Fruit fly (Drosophila melanogaster) whole organism, embryonic: ENCODE results near the gene ida.

Source experiments
- Abd-B ChIP-seq: fragments of 200-800 bp; sonication (Bioruptor generic); optimal IDR thresholded peaks from 2 replicates; lab custom pipeline; 2018; ENCODE audit warnings: missing biosample characterization, mild to moderate bottlenecking, missing genetic modification characterization, moderate library complexity
- Asciz ChIP-seq: fragments of 200-800 bp; sonication (Bioruptor generic); optimal IDR thresholded peaks from 2 replicates; lab custom pipeline; 2017; ENCODE audit warnings: missing biosample characterization, mild to moderate bottlenecking, missing genetic modification characterization, missing genetic modification reagents
- CG10979 ChIP-seq: fragments of 200-800 bp; sonication (Bioruptor generic); optimal IDR thresholded peaks from 2 replicates; lab custom pipeline; 2018; ENCODE audit warnings: missing biosample characterization, mild to moderate bottlenecking, missing genetic modification characterization, moderate library complexity
- CG13287 ChIP-seq: fragments of 200-800 bp; sonication (Bioruptor generic); IDR thresholded peaks from 2 replicates; pipeline ENCODE4 v1.3.6; 2022; ENCODE audit warnings: missing biosample characterization, missing genetic modification characterization; ENCODE audit not compliant: partially characterized antibody
- CG14965 ChIP-seq: fragments of 200-800 bp; sonication (Bioruptor generic); optimal IDR thresholded peaks from 2 replicates; lab custom pipeline; 2016; ENCODE audit warnings: missing biosample characterization, missing genetic modification characterization, borderline replicate concordance
- CG15269 ChIP-seq: fragments of 200-800 bp; sonication (Bioruptor generic); optimal IDR thresholded peaks from 2 replicates; lab custom pipeline; 2018; ENCODE audit warnings: missing biosample characterization, mild to moderate bottlenecking, missing genetic modification characterization, moderate library complexity
- CG1529 ChIP-seq: fragments of 200-800 bp; sonication (Bioruptor generic); optimal IDR thresholded peaks from 3 replicates; lab custom pipeline; 2018; ENCODE audit warnings: missing biosample characterization, missing genetic modification characterization
- CG16863 ChIP-seq: fragments of 200-800 bp; sonication (Bioruptor generic); optimal IDR thresholded peaks from 3 replicates; lab custom pipeline; 2016; ENCODE audit warnings: missing biosample characterization, missing genetic modification characterization
- CG1792 ChIP-seq: fragments of 200-800 bp; sonication (Bioruptor generic); optimal IDR thresholded peaks from 2 replicates; lab custom pipeline; 2016; ENCODE audit warnings: missing biosample characterization, missing genetic modification characterization
- CG18011 ChIP-seq: fragments of 200-800 bp; sonication (Bioruptor generic); optimal IDR thresholded peaks from 2 replicates; lab custom pipeline; 2017; ENCODE audit warnings: missing biosample characterization, missing genetic modification characterization, mild to moderate bottlenecking, moderate library complexity, missing genotype
- CG18599 ChIP-seq: fragments of 200-800 bp; sonication (Bioruptor generic); optimal IDR thresholded peaks from 3 replicates; lab custom pipeline; 2017; ENCODE audit warnings: missing biosample characterization, missing genetic modification characterization, mild to moderate bottlenecking, moderate library complexity, missing genetic modification reagents
- CG18764 ChIP-seq: fragments of 200-800 bp; sonication (Bioruptor generic); optimal IDR thresholded peaks from 3 replicates; lab custom pipeline; 2016; ENCODE audit warnings: missing biosample characterization, missing genetic modification characterization
- CG2875 ChIP-seq: fragments of 200-800 bp; sonication (Bioruptor generic); optimal IDR thresholded peaks from 2 replicates; lab custom pipeline; 2017; ENCODE audit warnings: missing biosample characterization, mild to moderate bottlenecking, missing genetic modification characterization, missing genetic modification reagents
- CG30020 ChIP-seq: fragments of 200-800 bp; optimal IDR thresholded peaks from 2 replicates; lab custom pipeline; 2019; ENCODE audit warnings: missing biosample characterization, mild to moderate bottlenecking, missing genetic modification characterization, moderate library complexity
- CG32532 ChIP-seq: fragments of 200-800 bp; sonication (Bioruptor generic); IDR thresholded peaks from 2 replicates; pipeline ENCODE4 v1.3.6; 2022; ENCODE audit warnings: missing biosample characterization, missing genetic modification characterization
- CG33557 ChIP-seq: fragments of 200-800 bp; sonication (Bioruptor generic); optimal IDR thresholded peaks from 2 replicates; lab custom pipeline; 2019; ENCODE audit warnings: missing biosample characterization, mild to moderate bottlenecking, missing genetic modification characterization, moderate library complexity
- CG4424 ChIP-seq: fragments of 200-800 bp; sonication (Bioruptor generic); optimal IDR thresholded peaks from 3 replicates; lab custom pipeline; 2016; ENCODE audit warnings: missing biosample characterization, missing genetic modification characterization
- CG7786 ChIP-seq: fragments of 200-800 bp; sonication (Bioruptor generic); optimal IDR thresholded peaks from 2 replicates; lab custom pipeline; 2016; ENCODE audit warnings: missing biosample characterization, missing genetic modification characterization
- CG9932 ChIP-seq: fragments of 200-800 bp; sonication (Bioruptor generic); IDR thresholded peaks from 2 replicates; pipeline ENCODE4 v1.3.6; 2022; ENCODE audit warnings: missing biosample characterization, missing genetic modification characterization
- CHES-1-like ChIP-seq: fragments of 200-800 bp; sonication (Bioruptor generic); optimal IDR thresholded peaks from 2 replicates; lab custom pipeline; 2016; ENCODE audit warnings: missing biosample characterization, missing genetic modification characterization
- CoRest ChIP-seq: fragments of 200-800 bp; sonication (Bioruptor generic); optimal IDR thresholded peaks from 3 replicates; lab custom pipeline; 2018; ENCODE audit warnings: missing biosample characterization, mild to moderate bottlenecking, missing genetic modification characterization, moderate library complexity
- Dip3 ChIP-seq: fragments of 200-800 bp; sonication (Bioruptor generic); optimal IDR thresholded peaks from 3 replicates; lab custom pipeline; 2016; ENCODE audit warnings: missing biosample characterization, missing genetic modification characterization
- E2f2 ChIP-seq: fragments of 200-800 bp; sonication (Bioruptor generic); IDR thresholded peaks from 2 replicates; pipeline ENCODE4 v1.3.6; 2022; ENCODE audit warnings: missing biosample characterization, missing genetic modification characterization
- HLH3B ChIP-seq: fragments of 200-800 bp; sonication (Bioruptor generic); IDR thresholded peaks from 2 replicates; pipeline ENCODE4 v1.3.6; 2022; ENCODE audit warnings: missing biosample characterization, missing genetic modification characterization
- HLH54F ChIP-seq: fragments of 200-800 bp; sonication (Bioruptor generic); optimal IDR thresholded peaks from 3 replicates; lab custom pipeline; 2016; ENCODE audit warnings: missing biosample characterization, missing genetic modification characterization
- Oli ChIP-seq: fragments of 200-800 bp; sonication (Bioruptor generic); optimal IDR thresholded peaks from 2 replicates; lab custom pipeline; 2018; ENCODE audit warnings: missing biosample characterization, mild to moderate bottlenecking, missing genetic modification characterization, moderate library complexity
- Rfx ChIP-seq: fragments of 200-800 bp; sonication (Bioruptor generic); IDR thresholded peaks from 2 replicates; pipeline ENCODE4 v1.3.6; 2022; ENCODE audit warnings: missing biosample characterization, missing genetic modification characterization
- Xrp1 ChIP-seq: fragments of 200-800 bp; sonication (Bioruptor generic); IDR thresholded peaks from 2 replicates; pipeline ENCODE4 v1.3.6; 2022; ENCODE audit warnings: missing biosample characterization, missing genetic modification characterization
- bab2 ChIP-seq: fragments of 200-800 bp; sonication (Bioruptor generic); optimal IDR thresholded peaks from 2 replicates; lab custom pipeline; 2016; ENCODE audit warnings: missing biosample characterization, missing genetic modification characterization
- chif ChIP-seq, 2 experiments: fragments of 200-800 bp; sonication (Bioruptor generic); optimal IDR thresholded peaks; 3 replicates each; lab custom pipeline; 2016; ENCODE audit warnings: missing biosample characterization in 2 of 2, missing genetic modification characterization in 2 of 2
- chn ChIP-seq: fragments of 200-800 bp; sonication (Bioruptor generic); optimal IDR thresholded peaks from 2 replicates; lab custom pipeline; 2016; ENCODE audit warnings: missing biosample characterization, missing genetic modification characterization
- crp ChIP-seq, 2 experiments: fragments of 200-800 bp; sonication (Bioruptor generic); optimal IDR thresholded peaks; 2 replicates in 1 of 2; 3 replicates in 1 of 2; lab custom pipeline; 2017; ENCODE audit warnings: missing biosample characterization in 2 of 2, missing genetic modification characterization in 2 of 2, mild to moderate bottlenecking in 1 of 2, moderate library complexity in 1 of 2
- gcm ChIP-seq: fragments of 200-800 bp; sonication (Bioruptor generic); optimal IDR thresholded peaks from 2 replicates; lab custom pipeline; 2019; ENCODE audit warnings: missing biosample characterization, mild to moderate bottlenecking, missing genetic modification characterization, moderate library complexity
- gem ChIP-seq: fragments of 200-800 bp; sonication (Bioruptor generic); optimal IDR thresholded peaks from 2 replicates; lab custom pipeline; 2019; ENCODE audit warnings: missing biosample characterization, mild to moderate bottlenecking, missing genetic modification characterization, moderate library complexity
- gfzf ChIP-seq: fragments of 200-800 bp; sonication (Bioruptor generic); optimal IDR thresholded peaks from 2 replicates; lab custom pipeline; 2016; ENCODE audit warnings: missing biosample characterization, mild to moderate bottlenecking, missing genetic modification characterization, moderate library complexity
- hth ChIP-seq: fragments of >200 bp; optimal IDR thresholded peaks from 2 replicates; lab custom pipeline; 2017; ENCODE audit warnings: inconsistent platforms
- inv ChIP-seq: fragments of 200-800 bp; sonication (Bioruptor generic); IDR thresholded peaks from 2 replicates; pipeline ENCODE4 v1.3.6; 2022; ENCODE audit warnings: missing biosample characterization, missing genetic modification characterization; ENCODE audit not compliant: partially characterized antibody
- kah ChIP-seq: fragments of 200-800 bp; sonication (Bioruptor generic); optimal IDR thresholded peaks from 2 replicates; lab custom pipeline; 2018; ENCODE audit warnings: missing biosample characterization, mild to moderate bottlenecking, missing genetic modification characterization
- lola ChIP-seq, 3 experiments: fragments of >200 bp in 2 of 3; fragments of 200-800 bp in 1 of 3; sonication (Bioruptor generic) in 1 of 3; optimal IDR thresholded peaks; 2 replicates each; lab custom pipeline; 2017 to 2019; ENCODE audit warnings: missing biosample characterization in 3 of 3, missing genetic modification characterization in 3 of 3, mild to moderate bottlenecking in 1 of 3, moderate library complexity in 1 of 3
- nerfin-1 ChIP-seq: fragments of 200-800 bp; sonication (Bioruptor generic); optimal IDR thresholded peaks from 3 replicates; lab custom pipeline; 2019; ENCODE audit warnings: missing biosample characterization, mild to moderate bottlenecking, missing genetic modification characterization, moderate library complexity
- pan ChIP-seq, 4 experiments: fragments of >200 bp in 3 of 4; fragments of 200-800 bp in 1 of 4; sonication (Bioruptor generic) in 1 of 4; optimal IDR thresholded peaks in 3 of 4; IDR thresholded peaks in 1 of 4; 2 replicates each; pipeline versions ENCODE4 v1.3.6 to Lab custom; 2017 to 2022; ENCODE audit warnings: missing biosample characterization in 2 of 4, missing genetic modification characterization in 2 of 4, mixed read lengths in 1 of 4
- seq ChIP-seq: fragments of 200-800 bp; sonication (Bioruptor generic); IDR thresholded peaks from 2 replicates; pipeline ENCODE4 v1.3.6; 2022; ENCODE audit warnings: missing biosample characterization, missing genetic modification characterization
- so ChIP-seq: fragments of 200-800 bp; sonication (Bioruptor generic); IDR thresholded peaks from 3 replicates; pipeline ENCODE4 v1.3.6; 2022; ENCODE audit warnings: missing biosample characterization, missing genetic modification characterization
- sob ChIP-seq: fragments of 200-800 bp; sonication (Bioruptor generic); IDR thresholded peaks from 2 replicates; pipeline ENCODE4 v1.3.6; 2022; ENCODE audit warnings: missing biosample characterization, missing genetic modification characterization
- ssp ChIP-seq: fragments of 200-800 bp; sonication (Bioruptor generic); IDR thresholded peaks from 2 replicates; pipeline ENCODE4 v1.3.6; 2022; ENCODE audit warnings: missing biosample characterization, missing genetic modification characterization
- toy ChIP-seq: fragments of 200-800 bp; sonication (Bioruptor generic); IDR thresholded peaks from 2 replicates; pipeline ENCODE4 v1.3.6; 2022; ENCODE audit warnings: missing biosample characterization, missing genetic modification characterization
- yki ChIP-seq: fragments of >200 bp; optimal IDR thresholded peaks from 3 replicates; lab custom pipeline; 2018

Gene ida

DNA sequence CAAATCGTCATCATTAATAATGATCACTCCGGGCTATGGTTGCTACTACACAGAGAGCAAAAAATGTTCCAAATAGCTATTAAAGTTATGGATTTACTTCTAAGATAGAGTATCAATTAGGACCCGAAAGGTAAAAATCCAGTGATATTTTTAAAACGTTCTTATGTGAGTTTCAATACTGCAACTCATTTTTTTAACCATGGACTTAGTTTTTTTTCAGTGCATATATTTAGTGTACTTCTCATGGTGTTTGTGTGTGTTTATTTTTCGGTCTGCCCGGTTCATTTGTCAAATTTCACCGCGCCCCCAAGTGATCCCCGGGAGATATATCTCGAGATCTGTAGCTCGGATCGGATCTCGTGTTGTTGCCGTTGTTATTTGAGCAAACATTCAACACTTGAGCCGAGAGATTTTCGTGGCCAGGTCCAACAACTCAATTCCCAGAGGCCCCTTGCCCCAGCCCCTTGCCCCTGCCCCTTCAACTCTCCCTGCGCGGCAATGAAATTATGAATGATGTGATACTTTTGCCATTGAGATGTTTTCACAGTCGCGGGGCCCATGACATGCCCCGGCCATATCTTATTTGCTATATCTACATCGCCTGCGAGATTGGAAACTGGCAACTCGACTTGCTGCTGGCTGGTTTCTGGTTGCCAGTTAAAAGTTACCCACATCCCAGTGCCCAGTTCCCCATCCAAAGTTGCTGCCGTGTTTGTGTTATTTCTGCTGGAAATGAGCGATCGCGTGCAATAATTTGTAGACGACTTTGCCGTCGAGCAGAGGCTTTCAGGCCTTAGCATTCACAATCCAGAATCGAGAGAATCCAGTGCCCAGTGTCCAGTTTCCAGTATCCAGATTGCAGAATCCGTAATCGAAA is 42.4 kb upstream of the ida start (continued):
- no peak for TF ChIP-seq gfzf (GFP tag; lab: Kevin White, UChicago)
- no peak for TF ChIP-seq pan (optimal IDR thresholded peaks at IDR 0.05; lab: Kevin White, UChicago)
- TF ChIP-seq pan (GFP tag; optimal IDR thresholded peaks at IDR 0.05 in 1 of 2, IDR thresholded peaks at IDR 0.05 in 1 of 2) = peak in 1 of 2 experiments; percentile 57
- TF ChIP-seq Asciz = peak; percentile 16
- TF ChIP-seq CG13287 (GFP tag; lab: Robert Waterston, UW) = no peak
- TF ChIP-seq CHES-1-like (GFP tag; lab: Kevin White, UChicago) = peak; percentile 48
- TF ChIP-seq CG16863 (GFP tag; lab: Kevin White, UChicago) = peak; percentile 77
- TF ChIP-seq yki (lab: Kevin White, UChicago) = no peak
- TF ChIP-seq chif (GFP tag; optimal IDR thresholded peaks at IDR 0.05; lab: Kevin White, UChicago) = peak; percentile 70 to 89
- TF ChIP-seq CG18011 = no peak
- TF ChIP-seq CG9932 (GFP tag; lab: Robert Waterston, UW) = no peak; the same call in 1 of the 2 replicates
- peak; percentile 58; the same call in 1 of the 2 replicates for TF ChIP-seq HLH3B (GFP tag; lab: Robert Waterston, UW)
- peak; percentile 74 for TF ChIP-seq bab2 (GFP tag; lab: Kevin White, UChicago)
- TF ChIP-seq ssp (GFP tag; lab: Robert Waterston, UW) = peak; percentile 38
- peak; percentile 47 for TF ChIP-seq CG4424 (GFP tag; lab: Kevin White, UChicago)
- TF ChIP-seq CoRest (tag; lab: Kevin White, UChicago) = peak; percentile 72
- TF ChIP-seq hth = no peak
- no peak for TF ChIP-seq E2f2 (GFP tag; lab: Robert Waterston, UW)
- peak; percentile 81 for TF ChIP-seq gem (tag; lab: Kevin White, UChicago)
- TF ChIP-seq CG14965 (GFP tag; lab: Kevin White, UChicago) = peak; percentile 62
- TF ChIP-seq chn (GFP tag; lab: Kevin White, UChicago) = peak; percentile 75
- TF ChIP-seq crp (GFP tag; optimal IDR thresholded peaks at IDR 0.05; lab: Kevin White, UChicago) = no peak
- peak; percentile 86 for TF ChIP-seq Xrp1 (GFP tag; lab: Robert Waterston, UW)
- peak in 1 of 3 experiments; percentile 88 for TF ChIP-seq lola (GFP tag; optimal IDR thresholded peaks at IDR 0.05; lab: Kevin White, UChicago)
- TF ChIP-seq HLH54F = peak; percentile 3
- TF ChIP-seq CG18599 (GFP tag; lab: Kevin White, UChicago) = peak; percentile 52
- TF ChIP-seq kah (GFP tag; lab: Kevin White, UChicago) = no peak
- peak; percentile 34 for TF ChIP-seq CG1792 (GFP tag; lab: Kevin White, UChicago)
- TF ChIP-seq CG10979 = peak; percentile 91
- peak; percentile 26 for TF ChIP-seq Abd-B (GFP tag; lab: Kevin White, UChicago)
- peak; percentile 60 for TF ChIP-seq CG7786 (GFP tag; lab: Kevin White, UChicago)
- TF ChIP-seq CG15269 = peak; percentile 35
- peak; percentile 15 for TF ChIP-seq CG30020
- peak; percentile 22 for TF ChIP-seq CG2875 (GFP tag; lab: Kevin White, UChicago)
- 0 out of 2 replicates have a peak, but pooled peaks have one; percentile 15 for TF ChIP-seq Rfx
- no peak for TF ChIP-seq CG32532 (GFP tag; lab: Robert Waterston, UW)
- no peak for TF ChIP-seq toy
- TF ChIP-seq gcm = peak; percentile 61
- TF ChIP-seq sob (GFP tag; lab: Robert Waterston, UW) = no peak; the same call in 1 of the 2 replicates
- no peak for TF ChIP-seq inv (GFP tag; lab: Robert Waterston, UW)
- peak; percentile 51 for TF ChIP-seq CG18764 (GFP tag; lab: Kevin White, UChicago)
- TF ChIP-seq CG33557 = peak; percentile 79
- no peak for TF ChIP-seq seq (GFP tag; lab: Robert Waterston, UW)
- TF ChIP-seq Oli (tag; lab: Kevin White, UChicago) = peak; percentile 78
- peak; percentile 62 for TF ChIP-seq CG1529 (GFP tag; lab: Kevin White, UChicago)
- TF ChIP-seq nerfin-1 (tag; lab: Kevin White, UChicago) = peak; percentile 62
- no peak for TF ChIP-seq Dip3 (GFP tag; lab: Kevin White, UChicago)
- peak; percentile 43; the same call in 1 of the 3 replicates for TF ChIP-seq so (GFP tag; lab: Robert Waterston, UW)
